Worm (Caenorhabditis elegans) whole organism, young adult: ENCODE measurements around the gene T24D5.3.

Experiments
- C06A6.2 ChIP-seq: fragments of 200-800 bp; sonication (Bioruptor generic); conservative IDR thresholded peaks from 2 replicates; pipeline ENCODE4 v1.3.6; 2022; ENCODE audit warnings: missing genetic modification characterization, missing compliant biosample characterization
- F57A8.1 ChIP-seq: fragments of 200-800 bp; sonication (Bioruptor generic); optimal IDR thresholded peaks from 2 replicates; lab custom pipeline; 2018; ENCODE audit warnings: mild to moderate bottlenecking, missing genetic modification characterization, moderate library complexity, missing compliant biosample characterization
- atf-7 ChIP-seq: sonication (generic microtip); optimal IDR thresholded peaks from 2 replicates; lab custom pipeline; 2017; ENCODE audit warnings: mild to moderate bottlenecking, missing genetic modification characterization, missing compliant biosample characterization
- nhr-80 ChIP-seq: sonication (generic microtip); optimal IDR thresholded peaks from 2 replicates; lab custom pipeline; 2016; ENCODE audit warnings: missing genetic modification characterization, missing compliant biosample characterization
- sdz-38 ChIP-seq: sonication (generic microtip); optimal IDR thresholded peaks from 2 replicates; lab custom pipeline; 2016; ENCODE audit warnings: missing genotype, missing genetic modification characterization, missing compliant biosample characterization

ce11 chrX:12595217-12595616, 15.3 kb downstream of the T24D5.3 start:
- TF ChIP-seq nhr-80 (tag; lab: Kevin White, UChicago) (no peak), sdz-38 (tag; lab: Kevin White, UChicago) (no peak), C06A6.2 (GFP tag; lab: Robert Waterston, UW) (no peak), atf-7 (tag; lab: Kevin White, UChicago) (no peak), F57A8.1 (no peak)
